Fruit fly (Drosophila melanogaster) whole organism, embryonic: ENCODE data around the gene CG44261.

Experiments used
- Awh ChIP-seq: fragments of 200-800 bp; sonication (Bioruptor generic); IDR thresholded peaks from 2 replicates; pipeline ENCODE4, ENCODE4 v1.3.6; 2022; ENCODE audit warnings: missing biosample characterization, missing genetic modification characterization
- BtbVII ChIP-seq: fragments of 200-800 bp; sonication (Bioruptor generic); optimal IDR thresholded peaks from 3 replicates; lab custom pipeline; 2017; ENCODE audit warnings: missing biosample characterization, mild to moderate bottlenecking, missing genetic modification characterization
- Bteb2 ChIP-seq: fragments of 200-800 bp; sonication (Bioruptor generic); optimal IDR thresholded peaks from 2 replicates; lab custom pipeline; 2016; ENCODE audit warnings: missing biosample characterization, missing genetic modification characterization
- CG11398 ChIP-seq: fragments of 200-800 bp; sonication (Bioruptor generic); optimal IDR thresholded peaks from 2 replicates; lab custom pipeline; 2016; ENCODE audit warnings: missing biosample characterization, missing genetic modification characterization
- CG11456 ChIP-seq: fragments of 200-800 bp; sonication (Bioruptor generic); IDR thresholded peaks from 3 replicates; pipeline ENCODE4 v1.3.6; 2022; ENCODE audit warnings: missing biosample characterization, missing genetic modification characterization
- CG15479 ChIP-seq: fragments of 200-800 bp; sonication (Bioruptor generic); optimal IDR thresholded peaks from 3 replicates; lab custom pipeline; 2019; ENCODE audit warnings: missing biosample characterization, mild to moderate bottlenecking, missing genetic modification characterization, moderate library complexity
- CG16815 ChIP-seq: fragments of 200-800 bp; sonication (Bioruptor generic); optimal IDR thresholded peaks from 3 replicates; lab custom pipeline; 2017; ENCODE audit warnings: missing biosample characterization, mild to moderate bottlenecking, missing genetic modification characterization
- CG17186 ChIP-seq: fragments of 200-800 bp; sonication (Bioruptor generic); optimal IDR thresholded peaks from 3 replicates; lab custom pipeline; 2017; ENCODE audit warnings: missing biosample characterization, missing genetic modification reagents, missing genetic modification characterization
- CG17385 ChIP-seq: fragments of 200-800 bp; sonication (Bioruptor generic); optimal IDR thresholded peaks from 3 replicates; lab custom pipeline; 2018; ENCODE audit warnings: missing biosample characterization, mild to moderate bottlenecking, missing genetic modification characterization
- CG2202 ChIP-seq: fragments of 200-800 bp; sonication (Bioruptor generic); optimal IDR thresholded peaks from 2 replicates; lab custom pipeline; 2018; ENCODE audit warnings: missing biosample characterization, mild to moderate bottlenecking, missing genetic modification characterization
- CG2889 ChIP-seq: fragments of 200-800 bp; sonication (Bioruptor generic); IDR thresholded peaks from 3 replicates; pipeline ENCODE4 v1.3.6; 2022; ENCODE audit warnings: missing biosample characterization, missing genetic modification characterization
- CG33557 ChIP-seq: fragments of 200-800 bp; sonication (Bioruptor generic); optimal IDR thresholded peaks from 2 replicates; lab custom pipeline; 2019; ENCODE audit warnings: missing biosample characterization, mild to moderate bottlenecking, missing genetic modification characterization, moderate library complexity
- CG3847 ChIP-seq: fragments of 200-800 bp; sonication (Bioruptor generic); IDR thresholded peaks from 2 replicates; pipeline ENCODE4 v1.3.6; 2022; ENCODE audit warnings: missing biosample characterization, missing genetic modification characterization
- CG7357 ChIP-seq: fragments of 200-800 bp; sonication (Bioruptor generic); IDR thresholded peaks from 3 replicates; pipeline ENCODE4 v1.3.6; 2022; ENCODE audit warnings: missing biosample characterization, missing genetic modification characterization
- CG7928 ChIP-seq: fragments of 200-800 bp; sonication (Bioruptor generic); optimal IDR thresholded peaks from 2 replicates; lab custom pipeline; 2017; ENCODE audit warnings: missing biosample characterization, mild to moderate bottlenecking, missing genetic modification characterization
- CG9727 ChIP-seq: fragments of 200-800 bp; sonication (Bioruptor generic); optimal IDR thresholded peaks from 3 replicates; lab custom pipeline; 2017; ENCODE audit warnings: missing biosample characterization, mild to moderate bottlenecking, missing genetic modification characterization
- CG9797 ChIP-seq: fragments of 200-800 bp; sonication (Bioruptor generic); optimal IDR thresholded peaks from 3 replicates; lab custom pipeline; 2018; ENCODE audit warnings: missing biosample characterization, mild to moderate bottlenecking, missing genetic modification characterization
- CG9817 ChIP-seq: fragments of 200-800 bp; sonication (Bioruptor generic); optimal IDR thresholded peaks from 2 replicates; lab custom pipeline; 2018; ENCODE audit warnings: missing biosample characterization, mild to moderate bottlenecking, missing genetic modification characterization, moderate library complexity
- CHES-1-like ChIP-seq: fragments of 200-800 bp; sonication (Bioruptor generic); optimal IDR thresholded peaks from 2 replicates; lab custom pipeline; 2016; ENCODE audit warnings: missing biosample characterization, missing genetic modification characterization
- Ets65A ChIP-seq: fragments of 200-800 bp; sonication (Bioruptor generic); peaks from one replicate; lab custom pipeline; 2016; ENCODE audit warnings: missing biosample characterization, missing genetic modification characterization
- Hmx ChIP-seq: fragments of 200-800 bp; sonication (Bioruptor generic); optimal IDR thresholded peaks from 2 replicates; lab custom pipeline; 2016; ENCODE audit warnings: missing biosample characterization, missing genetic modification characterization
- MBD-R2 ChIP-seq: fragments of 200-800 bp; sonication (Bioruptor generic); IDR thresholded peaks from 2 replicates; pipeline ENCODE4 v1.3.6; 2022; ENCODE audit warnings: missing biosample characterization, missing genetic modification characterization
- Mad ChIP-seq: fragments of 200-800 bp; sonication (Bioruptor generic); optimal IDR thresholded peaks from 2 replicates; lab custom pipeline; 2016; ENCODE audit warnings: missing biosample characterization, missing genetic modification characterization
- NK7.1 ChIP-seq: fragments of 200-800 bp; sonication (Bioruptor generic); optimal IDR thresholded peaks from 3 replicates; lab custom pipeline; 2016; ENCODE audit warnings: missing biosample characterization, missing genetic modification characterization
- Neu2 ChIP-seq: fragments of 200-800 bp; sonication (Bioruptor generic); optimal IDR thresholded peaks from 3 replicates; lab custom pipeline; 2016; ENCODE audit warnings: missing biosample characterization, missing genetic modification characterization, borderline replicate concordance
- Oaz ChIP-seq: fragments of 200-800 bp; sonication (Bioruptor generic); IDR thresholded peaks from 2 replicates; pipeline ENCODE4 v1.3.6; 2022; ENCODE audit warnings: missing biosample characterization, missing genetic modification characterization
- Sox100B ChIP-seq: fragments of 200-800 bp; sonication (Bioruptor generic); optimal IDR thresholded peaks from 3 replicates; lab custom pipeline; 2018; ENCODE audit warnings: missing biosample characterization, mild to moderate bottlenecking, missing genetic modification characterization
- cg ChIP-seq: fragments of 200-800 bp; sonication (Bioruptor generic); optimal IDR thresholded peaks from 3 replicates; lab custom pipeline; 2019; ENCODE audit warnings: missing biosample characterization, mild to moderate bottlenecking, missing genetic modification characterization, moderate library complexity
- en ChIP-seq: fragments of 200-800 bp; sonication (Bioruptor generic); optimal IDR thresholded peaks from 2 replicates; lab custom pipeline; 2016; ENCODE audit warnings: missing biosample characterization, missing genetic modification characterization
- hkb ChIP-seq, 2 experiments: fragments of 200-800 bp in 1 of 2; fragments of >200 bp in 1 of 2; sonication (Bioruptor generic) in 1 of 2; IDR thresholded peaks in 1 of 2; optimal IDR thresholded peaks in 1 of 2; 2 replicates each; pipeline versions ENCODE4 v1.3.6 to Lab custom; 2017 to 2022; ENCODE audit warnings: missing biosample characterization in 1 of 2, missing genetic modification characterization in 1 of 2
- lmd ChIP-seq: fragments of 200-800 bp; sonication (Bioruptor generic); IDR thresholded peaks from 2 replicates; pipeline ENCODE4 v1.3.6; 2022; ENCODE audit warnings: missing biosample characterization, missing genetic modification characterization
- nmo ChIP-seq: fragments of 200-800 bp; sonication (Bioruptor generic); optimal IDR thresholded peaks from 2 replicates; lab custom pipeline; 2018; ENCODE audit warnings: missing biosample characterization, mild to moderate bottlenecking, missing genetic modification characterization, moderate library complexity
- oc ChIP-seq: fragments of 200-800 bp; sonication (Bioruptor generic); optimal IDR thresholded peaks from 2 replicates; lab custom pipeline; 2018; ENCODE audit warnings: missing biosample characterization, mild to moderate bottlenecking, missing genetic modification characterization, moderate library complexity
- peb ChIP-seq: fragments of 200-800 bp; sonication (Bioruptor generic); IDR thresholded peaks from 2 replicates; pipeline ENCODE4 v1.3.6; 2022; ENCODE audit warnings: missing biosample characterization, missing genetic modification characterization
- phol ChIP-seq: fragments of 200-800 bp; sonication (Bioruptor generic); optimal IDR thresholded peaks from 3 replicates; lab custom pipeline; 2018; ENCODE audit warnings: missing biosample characterization, mild to moderate bottlenecking, missing genetic modification characterization, moderate library complexity
- row ChIP-seq: fragments of 200-800 bp; sonication (Bioruptor generic); IDR thresholded peaks from 3 replicates; pipeline ENCODE4 v1.3.6; 2022; ENCODE audit warnings: missing biosample characterization, missing genetic modification characterization
- sc ChIP-seq, 3 experiments: fragments of >200 bp in 2 of 3; fragments of 200-800 bp in 1 of 3; sonication (Bioruptor generic) in 1 of 3; optimal IDR thresholded peaks; 2 replicates in 2 of 3; 3 replicates in 1 of 3; lab custom pipeline; 2017; ENCODE audit warnings: mild to moderate bottlenecking in 1 of 3, missing biosample characterization in 1 of 3, missing genetic modification characterization in 1 of 3, missing genetic modification reagents in 1 of 3
- schlank ChIP-seq: fragments of 200-800 bp; sonication (Bioruptor generic); optimal IDR thresholded peaks from 2 replicates; lab custom pipeline; 2018; ENCODE audit warnings: missing biosample characterization, mild to moderate bottlenecking, missing genetic modification characterization
- sens ChIP-seq: fragments of 200-800 bp; sonication (Bioruptor generic); peaks from one replicate; lab custom pipeline; 2016; ENCODE audit warnings: missing biosample characterization, missing genetic modification characterization
- sim ChIP-seq: fragments of 200-800 bp; sonication (Bioruptor generic); IDR thresholded peaks from 2 replicates; pipeline ENCODE4 v1.3.6; 2022; ENCODE audit warnings: missing biosample characterization, missing genetic modification characterization
- sr ChIP-seq: fragments of 200-800 bp; sonication (Bioruptor generic); IDR thresholded peaks from 3 replicates; pipeline ENCODE4 v1.3.6; 2022; ENCODE audit warnings: missing biosample characterization, missing genetic modification characterization
- stwl ChIP-seq: fragments of 200-800 bp; sonication (Bioruptor generic); optimal IDR thresholded peaks from 3 replicates; lab custom pipeline; 2018; ENCODE audit warnings: missing biosample characterization, mild to moderate bottlenecking, missing genetic modification characterization, moderate library complexity
- tin ChIP-seq: fragments of 200-800 bp; sonication (Bioruptor generic); optimal IDR thresholded peaks from 3 replicates; lab custom pipeline; 2016; ENCODE audit warnings: missing biosample characterization, missing genetic modification characterization
- tio ChIP-seq: fragments of 200-800 bp; sonication (Bioruptor generic); optimal IDR thresholded peaks from 2 replicates; lab custom pipeline; 2017; ENCODE audit warnings: missing biosample characterization, missing genetic modification characterization, inconsistent platforms
- trh ChIP-seq: fragments of 200-800 bp; sonication (Bioruptor generic); optimal IDR thresholded peaks from 2 replicates; lab custom pipeline; 2016; ENCODE audit warnings: missing biosample characterization, missing genetic modification characterization

CG44261 gene

dm6 chr3R:9436358-9436972, 28.5 kb upstream of the CG44261 start (continued):
- TF ChIP-seq CG33557 (GFP tag; lab: Kevin White, UChicago) = no peak
- peak; percentile 39 for TF ChIP-seq BtbVII (GFP tag; lab: Kevin White, UChicago)

- no peak for TF ChIP-seq CG16815
- no peak for TF ChIP-seq CG7928 (GFP tag; lab: Kevin White, UChicago)
- TF ChIP-seq sens (GFP tag; lab: Kevin White, UChicago) = peak; percentile 53
- TF ChIP-seq CG9817 (tag; lab: Kevin White, UChicago) = no peak
- no peak for TF ChIP-seq hkb (optimal IDR thresholded peaks at IDR 0.05; lab: Kevin White, UChicago)
- TF ChIP-seq hkb (GFP tag; IDR thresholded peaks at IDR 0.05; lab: Robert Waterston, UW) = no peak
- TF ChIP-seq CG3847 (GFP tag; lab: Robert Waterston, UW) = no peak
- TF ChIP-seq Neu2 (GFP tag; lab: Kevin White, UChicago) = no peak
- no peak for TF ChIP-seq CG2202 (tag; lab: Kevin White, UChicago)
- TF ChIP-seq sc (optimal IDR thresholded peaks at IDR 0.05; lab: Kevin White, UChicago) = no peak
- TF ChIP-seq sc (GFP tag; optimal IDR thresholded peaks at IDR 0.05; lab: Kevin White, UChicago) = no peak
- no peak for TF ChIP-seq trh (GFP tag; lab: Kevin White, UChicago)
- TF ChIP-seq NK7.1 (GFP tag; lab: Kevin White, UChicago) = no peak
- TF ChIP-seq sim (GFP tag; lab: Robert Waterston, UW) = no peak
- TF ChIP-seq tin (GFP tag; lab: Kevin White, UChicago) = no peak
- no peak for TF ChIP-seq peb
- TF ChIP-seq Ets65A (GFP tag; lab: Kevin White, UChicago) = peak; percentile 78
- TF ChIP-seq CG17385 (GFP tag; lab: Kevin White, UChicago) = no peak
- TF ChIP-seq CHES-1-like (GFP tag; lab: Kevin White, UChicago) = no peak
Measured at dm6 chr3R:9435898-9436297, 27.9 kb upstream of the CG44261 start.

- TF ChIP-seq en (GFP tag; lab: Kevin White, UChicago) (peak; percentile 41), tio (peak; percentile 70), CG9727 (peak; percentile 84), nmo (GFP tag; lab: Kevin White, UChicago) (peak; percentile 88), row (GFP tag; lab: Robert Waterston, UW) (peak; percentile 90), CG11398 (GFP tag; lab: Kevin White, UChicago) (peak; percentile 10), Bteb2 (GFP tag; lab: Kevin White, UChicago) (peak; percentile 84), Awh (GFP tag; lab: Robert Waterston, UW) (peak; percentile 85), Oaz (GFP tag; lab: Robert Waterston, UW) (peak; percentile 85), MBD-R2 (peak; percentile 54; the same call in 1 of the 2 replicates), stwl (tag; lab: Kevin White, UChicago) (no peak), CG11456 (GFP tag; lab: Robert Waterston, UW) (peak; percentile 82), cg (GFP tag; lab: Kevin White, UChicago) (peak; percentile 25), lmd (GFP tag; lab: Robert Waterston, UW) (peak; percentile 84), CG7357 (GFP tag; lab: Robert Waterston, UW) (peak; percentile 74), Mad (GFP tag; lab: Kevin White, UChicago) (peak; percentile 71), CG15479 (no peak), Sox100B (GFP tag; lab: Kevin White, UChicago) (peak; percentile 86), Hmx (peak; percentile 63), CG17186 (GFP tag; lab: Kevin White, UChicago) (no peak), sr (GFP tag; lab: Robert Waterston, UW) (0 out of 3 replicates have a peak, but pooled peaks have one; percentile 32), oc (tag; lab: Kevin White, UChicago) (peak; percentile 69), phol (tag; lab: Kevin White, UChicago) (peak; percentile 88), schlank (tag; lab: Kevin White, UChicago) (peak; percentile 9), CG2889 (GFP tag; lab: Robert Waterston, UW) (peak; percentile 85), CG9797 (GFP tag; lab: Kevin White, UChicago) (no peak), sim (GFP tag; lab: Robert Waterston, UW) (peak; percentile 57; the same call in 1 of the 2 replicates)
Measured at dm6 chr3R:9434543-9435407, 26.8 kb upstream of the CG44261 start.
